Fruit fly (Drosophila melanogaster) whole organism, wandering third instar larva: ENCODE data around the gene CG32147.

ENCODE experiments used
- Abd-B ChIP-seq: fragments of >200 bp; optimal IDR thresholded peaks from 2 replicates; lab custom pipeline; 2017; ENCODE audit warnings: missing biosample characterization, missing genetic modification characterization
- CG32264 ChIP-seq: fragments of 200-800 bp; sonication (Bioruptor generic); optimal IDR thresholded peaks from 2 replicates; lab custom pipeline; 2016; ENCODE audit warnings: missing biosample characterization, missing genetic modification characterization
- CG9705 ChIP-seq: fragments of 200-800 bp; sonication (Bioruptor generic); optimal IDR thresholded peaks from 2 replicates; lab custom pipeline; 2018; ENCODE audit warnings: missing biosample characterization, mild to moderate bottlenecking, missing genetic modification characterization
- CrebA ChIP-seq: fragments of 200-800 bp; sonication (Bioruptor generic); optimal IDR thresholded peaks from 2 replicates; lab custom pipeline; 2016; ENCODE audit warnings: missing biosample characterization, mild to moderate bottlenecking, missing genetic modification characterization, borderline replicate concordance
- Dfd ChIP-seq: fragments of >200 bp; optimal IDR thresholded peaks from 2 replicates; lab custom pipeline; 2017; ENCODE audit warnings: missing biosample characterization, missing genetic modification characterization
- Dif ChIP-seq: fragments of 200-275, 200-300 bp; sonication (Bioruptor generic); optimal IDR thresholded peaks from 2 replicates; lab custom pipeline; 2018; ENCODE audit warnings: missing biosample characterization, missing genetic modification characterization; ENCODE audit not compliant: partially characterized antibody
- HLH106 ChIP-seq: fragments of 200-800 bp; optimal IDR thresholded peaks from 3 replicates; lab custom pipeline; 2019; ENCODE audit warnings: missing biosample characterization, mild to moderate bottlenecking, missing genetic modification characterization, moderate library complexity
- Hnf4 ChIP-seq: fragments of 200-800 bp; sonication (Bioruptor generic); optimal IDR thresholded peaks from 2 replicates; lab custom pipeline; 2016; ENCODE audit warnings: missing biosample characterization, mild to moderate bottlenecking, missing genetic modification characterization
- Hr78 ChIP-seq: fragments of >200 bp; optimal IDR thresholded peaks from 2 replicates; lab custom pipeline; 2017; ENCODE audit warnings: missing biosample characterization, missing genetic modification characterization
- Hr83 ChIP-seq: fragments of 200-300 bp; sonication (Bioruptor generic); optimal IDR thresholded peaks from 2 replicates; lab custom pipeline; 2016; ENCODE audit warnings: missing biosample characterization, mild to moderate bottlenecking, missing genetic modification characterization, moderate library complexity; ENCODE audit not compliant: poor library complexity, severe bottlenecking
- Jra ChIP-seq: sonication (Bioruptor generic); optimal IDR thresholded peaks from 2 replicates; lab custom pipeline; 2016; ENCODE audit warnings: missing biosample characterization, missing genetic modification characterization
- Mio ChIP-seq: sonication (Bioruptor generic); optimal IDR thresholded peaks from 2 replicates; lab custom pipeline; 2016; ENCODE audit warnings: missing biosample characterization, missing genetic modification characterization
- N ChIP-seq: fragments of >200 bp; optimal IDR thresholded peaks from 2 replicates; lab custom pipeline; 2018; ENCODE audit warnings: missing biosample characterization, missing external identifiers, missing genetic modification characterization
- OdsH ChIP-seq: fragments of 200-800 bp; sonication (Bioruptor generic); optimal IDR thresholded peaks from 2 replicates; lab custom pipeline; 2016; ENCODE audit warnings: missing biosample characterization, mild to moderate bottlenecking, missing genetic modification characterization
- Rel ChIP-seq, 2 experiments: fragments of 200-800 bp; sonication (Bioruptor generic) in 1 of 2; optimal IDR thresholded peaks; 2 replicates in 1 of 2; 3 replicates in 1 of 2; lab custom pipeline; 2016 to 2019; ENCODE audit warnings: mild to moderate bottlenecking in 2 of 2, missing biosample characterization in 2 of 2, missing genetic modification characterization in 2 of 2, moderate library complexity in 1 of 2
- Sp1 ChIP-seq: fragments of 200-800 bp; sonication (Bioruptor generic); optimal IDR thresholded peaks from 3 replicates; lab custom pipeline; 2019; ENCODE audit warnings: missing biosample characterization, mild to moderate bottlenecking, missing genetic modification characterization, moderate library complexity
- Vsx2 ChIP-seq: fragments of 200-300, 225-300 bp; sonication (Bioruptor generic); optimal IDR thresholded peaks from 2 replicates; lab custom pipeline; 2018; ENCODE audit warnings: missing biosample characterization, missing genetic modification characterization; ENCODE audit not compliant: partially characterized antibody
- br ChIP-seq: fragments of 200-800 bp; sonication (Bioruptor generic); optimal IDR thresholded peaks from 2 replicates; lab custom pipeline; 2016; ENCODE audit warnings: missing biosample characterization, missing genetic modification characterization
- brk ChIP-seq: fragments of 200-800 bp; sonication (Bioruptor generic); optimal IDR thresholded peaks from 2 replicates; lab custom pipeline; 2016; ENCODE audit warnings: missing biosample characterization, mild to moderate bottlenecking, missing genetic modification characterization
- dl ChIP-seq, 2 experiments: fragments of 175-275, 200-275 bp in 1 of 2; fragments of 200-275 bp in 1 of 2; sonication (Bioruptor generic); optimal IDR thresholded peaks; lab custom pipeline; 2018; ENCODE audit warnings: mild to moderate bottlenecking in 2 of 2, missing biosample characterization in 2 of 2, missing genetic modification characterization in 2 of 2, moderate library complexity in 2 of 2; ENCODE audit not compliant: partially characterized antibody in 2 of 2, insufficient read depth in 1 of 2
- dmrt93B ChIP-seq: fragments of 200-800 bp; sonication (Bioruptor generic); optimal IDR thresholded peaks from 2 replicates; lab custom pipeline; 2018; ENCODE audit warnings: missing biosample characterization, mild to moderate bottlenecking, missing genetic modification characterization
- dsf ChIP-seq: sonication (Bioruptor generic); optimal IDR thresholded peaks from 2 replicates; lab custom pipeline; 2016; ENCODE audit warnings: missing biosample characterization, missing genetic modification characterization, borderline replicate concordance
- ey ChIP-seq: fragments of 200-800 bp; sonication (Bioruptor generic); optimal IDR thresholded peaks from 2 replicates; lab custom pipeline; 2016; ENCODE audit warnings: missing biosample characterization, missing genetic modification characterization
- foxo ChIP-seq, 2 experiments: fragments of 200-800 bp; sonication (Bioruptor generic); optimal IDR thresholded peaks; 2 replicates in 1 of 2; 3 replicates in 1 of 2; lab custom pipeline; 2016 to 2017; ENCODE audit warnings: missing biosample characterization in 2 of 2, missing genetic modification characterization in 2 of 2
- fru ChIP-seq: fragments of 200-800 bp; sonication (Bioruptor generic); optimal IDR thresholded peaks from 3 replicates; lab custom pipeline; 2016; ENCODE audit warnings: missing biosample characterization, mild to moderate bottlenecking, missing genetic modification characterization
- h ChIP-seq: fragments of 200-800 bp; sonication (Bioruptor generic); optimal IDR thresholded peaks from 3 replicates; lab custom pipeline; 2016; ENCODE audit warnings: missing biosample characterization, mild to moderate bottlenecking, missing genetic modification characterization
- jim ChIP-seq: fragments of 175-275, 200-325 bp; sonication (Bioruptor generic); optimal IDR thresholded peaks from 2 replicates; lab custom pipeline; 2016; ENCODE audit warnings: missing biosample characterization, mild to moderate bottlenecking, missing genetic modification characterization
- lola ChIP-seq: fragments of >200 bp; optimal IDR thresholded peaks from 2 replicates; lab custom pipeline; 2017; ENCODE audit warnings: missing biosample characterization, missing genetic modification characterization
- pan ChIP-seq: fragments of >200 bp; optimal IDR thresholded peaks from 2 replicates; lab custom pipeline; 2017
- psq ChIP-seq: fragments of 200-800 bp; sonication (Bioruptor generic); optimal IDR thresholded peaks from 3 replicates; lab custom pipeline; 2017; ENCODE audit warnings: missing biosample characterization, mild to moderate bottlenecking, missing genetic modification characterization, moderate library complexity
- rgr ChIP-seq: fragments of 200-800 bp; sonication (Bioruptor generic); optimal IDR thresholded peaks from 3 replicates; lab custom pipeline; 2016; ENCODE audit warnings: missing biosample characterization, mild to moderate bottlenecking, missing genetic modification characterization
- sage ChIP-seq: fragments of 200-800 bp; sonication (Bioruptor generic); optimal IDR thresholded peaks from 2 replicates; lab custom pipeline; 2016; ENCODE audit warnings: missing biosample characterization, mild to moderate bottlenecking, missing genetic modification characterization
- sv ChIP-seq: fragments of 200-800 bp; sonication (Bioruptor generic); optimal IDR thresholded peaks from 3 replicates; lab custom pipeline; 2016; ENCODE audit warnings: missing biosample characterization, missing genetic modification characterization
- tai ChIP-seq: sonication (Bioruptor generic); optimal IDR thresholded peaks from 2 replicates; lab custom pipeline; 2016; ENCODE audit warnings: missing biosample characterization, missing genetic modification characterization
- usp ChIP-seq: fragments of >200 bp; optimal IDR thresholded peaks from 2 replicates; lab custom pipeline; 2017; ENCODE audit warnings: missing biosample characterization, missing genetic modification characterization
- woc ChIP-seq: sonication (Bioruptor generic); optimal IDR thresholded peaks from 2 replicates; lab custom pipeline; 2016; ENCODE audit warnings: missing biosample characterization, mild to moderate bottlenecking, missing genetic modification characterization

CG32147 gene

dm6 chr3L:15187782-15188181, 43.9 kb upstream of the CG32147 start:
- TF ChIP-seq CG32264 (GFP tag; lab: Kevin White, UChicago) (no peak), Dfd (GFP tag; lab: Kevin White, UChicago) (no peak), ey (GFP tag; lab: Kevin White, UChicago) (no peak), dl (GFP tag; optimal IDR thresholded peaks at IDR 0.05; lab: Kevin White, UChicago; ENCODE audit: insufficient read depth in 1 of 2, partially characterized antibody in 2 of 2) (no peak), foxo (GFP tag; optimal IDR thresholded peaks at IDR 0.05; lab: Kevin White, UChicago) (no peak), Vsx2 (GFP tag; lab: Kevin White, UChicago) (no peak)
- TF ChIP-seq, all 38 proteins: peak for 0

- TF ChIP-seq dmrt93B (peak; percentile 9), Vsx2 (GFP tag; lab: Kevin White, UChicago) (no peak), ey (GFP tag; lab: Kevin White, UChicago) (peak; percentile 31), fru (peak; percentile 56), CG32264 (GFP tag; lab: Kevin White, UChicago) (no peak), Mio (GFP tag; lab: Kevin White, UChicago) (no peak), Sp1 (GFP tag; lab: Kevin White, UChicago) (peak; percentile 56), dl (GFP tag; optimal IDR thresholded peaks at IDR 0.05; lab: Kevin White, UChicago; ENCODE audit: insufficient read depth in 1 of 2, partially characterized antibody in 2 of 2) (no peak), br (GFP tag; lab: Kevin White, UChicago) (peak; percentile 14), sage (GFP tag; lab: Kevin White, UChicago) (no peak), foxo (GFP tag; optimal IDR thresholded peaks at IDR 0.05; lab: Kevin White, UChicago) (peak in 1 of 2 experiments; percentile 49), CrebA (no peak), dsf (no peak), h (GFP tag; lab: Kevin White, UChicago) (peak; percentile 22), N (GFP tag; lab: Kevin White, UChicago) (no peak), pan (lab: Kevin White, UChicago) (no peak), psq (GFP tag; lab: Kevin White, UChicago) (peak; percentile 44), OdsH (GFP tag; lab: Kevin White, UChicago) (peak; percentile 24), jim (GFP tag; lab: Kevin White, UChicago) (no peak), brk (no peak), Jra (GFP tag; lab: Kevin White, UChicago) (no peak), woc (GFP tag; lab: Kevin White, UChicago) (peak; percentile 15), CG9705 (GFP tag; lab: Kevin White, UChicago) (no peak), Hnf4 (GFP tag; lab: Kevin White, UChicago) (no peak), HLH106 (tag; lab: Kevin White, UChicago) (peak; percentile 61), Rel (GFP tag; optimal IDR thresholded peaks at IDR 0.05; lab: Kevin White, UChicago) (no peak), Rel (tag; optimal IDR thresholded peaks at IDR 0.05; lab: Kevin White, UChicago) (no peak), usp (no peak), Hr83 (GFP tag; lab: Kevin White, UChicago) (no peak), Abd-B (no peak), Hr78 (no peak), lola (GFP tag; lab: Kevin White, UChicago) (no peak), sv (GFP tag; lab: Kevin White, UChicago) (no peak)
These were observed 37.0 kb upstream of the CG32147 start for dm6 chr3L:15180816-15181215.

dm6 chr3L:15178618-15179017, 34.8 kb upstream of the CG32147 start:
- no peak for TF ChIP-seq jim (GFP tag; lab: Kevin White, UChicago)
- no peak for TF ChIP-seq dsf
- no peak for TF ChIP-seq foxo (GFP tag; optimal IDR thresholded peaks at IDR 0.05; lab: Kevin White, UChicago)
- TF ChIP-seq sage (GFP tag; lab: Kevin White, UChicago): no peak
- TF ChIP-seq brk: no peak
- no peak for TF ChIP-seq Hr78
- TF ChIP-seq dmrt93B: no peak
- TF ChIP-seq ey (GFP tag; lab: Kevin White, UChicago): no peak
- TF ChIP-seq Dif (GFP tag; lab: Kevin White, UChicago): no peak
- no peak for TF ChIP-seq Hr83 (GFP tag; lab: Kevin White, UChicago)
- no peak for TF ChIP-seq fru
- TF ChIP-seq dl (GFP tag; optimal IDR thresholded peaks at IDR 0.05; lab: Kevin White, UChicago; ENCODE audit: insufficient read depth in 1 of 2, partially characterized antibody in 2 of 2): no peak
- TF ChIP-seq Dfd (GFP tag; lab: Kevin White, UChicago): no peak
- no peak for TF ChIP-seq Vsx2 (GFP tag; lab: Kevin White, UChicago)
- no peak for TF ChIP-seq N (GFP tag; lab: Kevin White, UChicago)
- TF ChIP-seq CrebA: no peak
- TF ChIP-seq tai (GFP tag; lab: Kevin White, UChicago): no peak
- no peak for TF ChIP-seq rgr (GFP tag; lab: Kevin White, UChicago)
- no peak for TF ChIP-seq Sp1 (GFP tag; lab: Kevin White, UChicago)
- no peak for TF ChIP-seq psq (GFP tag; lab: Kevin White, UChicago)
- TF ChIP-seq, all 38 proteins: peak for 0
